Fruit fly (Drosophila melanogaster): Measurements from ENCODE around the gene myo.

DNA sequence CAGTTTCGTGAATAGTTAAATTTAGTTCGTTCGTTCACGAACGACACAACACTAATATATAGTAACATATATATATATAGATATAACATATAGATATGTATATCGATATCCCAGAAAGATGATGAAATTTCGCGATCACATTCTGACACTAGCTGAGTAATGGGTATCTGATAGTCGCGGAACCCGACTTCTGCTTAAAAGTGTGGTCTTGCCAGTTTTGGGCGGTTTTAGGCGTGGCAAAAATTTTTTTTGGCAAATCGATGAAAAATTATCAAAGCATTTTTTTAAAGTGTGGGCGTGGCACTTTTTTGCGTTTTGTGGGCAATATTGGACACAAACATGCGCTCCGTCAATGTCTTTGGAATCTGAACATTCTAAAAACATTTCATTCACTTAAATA lies 27.0 kb upstream of the myo start:
- TF ChIP-seq psq (optimal IDR thresholded peaks at IDR 0.05) (no peak), CG8478 (optimal IDR thresholded peaks at IDR 0.05) (no peak)

Data from whole organism.